Worm (Caenorhabditis elegans): ENCODE results near the gene ndab-2.

DNA sequence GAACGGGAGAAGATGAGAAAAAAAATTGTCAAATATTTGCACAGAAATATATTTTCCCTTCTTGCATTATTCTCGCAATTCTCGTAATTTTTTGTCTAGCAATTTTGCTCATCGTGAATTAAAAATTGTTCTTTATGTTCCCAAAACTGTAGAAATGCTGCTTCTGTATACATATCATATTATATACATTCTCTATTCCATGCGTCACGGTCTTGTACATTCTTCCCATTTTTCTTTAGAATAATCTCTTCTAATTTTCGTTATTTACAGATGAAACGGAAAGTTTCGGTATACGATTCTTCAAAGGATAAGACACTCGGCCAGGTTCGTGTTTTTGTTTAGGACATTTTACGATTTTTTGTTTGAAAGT is 13.0 kb upstream of the ndab-2 start, which contains the start of gene acs-4:
- no peak for TF ChIP-seq hmg-4 (GFP tag; optimal IDR thresholded peaks at IDR 0.05)
- no peak for TF ChIP-seq ceh-36 (tag; optimal IDR thresholded peaks at IDR 0.05)
- no peak for TF ChIP-seq hmbx-1 (tag; optimal IDR thresholded peaks at IDR 0.05)

All from whole organism, early embryonic.